Worm (Caenorhabditis elegans) whole organism, midembryonic: ENCODE data around the gene Y49F6B.13.

Source experiments
- cog-1 ChIP-seq: sonication (generic microtip); optimal IDR thresholded peaks from 2 replicates; lab custom pipeline; 2016; ENCODE audit warnings: missing genetic modification characterization, missing compliant biosample characterization
- flt-1 ChIP-seq: fragments of 200-800 bp; sonication (Bioruptor generic); IDR thresholded peaks from 2 replicates; pipeline ENCODE4 v1.3.6; 2022; ENCODE audit warnings: missing genetic modification characterization, missing compliant biosample characterization
- klf-2 ChIP-seq: fragments of 200-800 bp; sonication (Bioruptor generic); conservative IDR thresholded peaks from 2 replicates; pipeline ENCODE4 v1.3.6; 2022; ENCODE audit warnings: missing genetic modification reagents, missing genetic modification characterization, missing compliant biosample characterization
- med-1 ChIP-seq: sonication (generic microtip); optimal IDR thresholded peaks from 2 replicates; lab custom pipeline; 2017; ENCODE audit warnings: missing genetic modification characterization, mild to moderate bottlenecking, missing compliant biosample characterization, antibody characterized with exemption, missing genetic modification reagents; ENCODE audit not compliant: insufficient read depth
- ref-1 ChIP-seq: fragments of 200-800 bp; sonication (Bioruptor generic); conservative IDR thresholded peaks from 2 replicates; pipeline ENCODE4 v1.3.6; 2022; ENCODE audit warnings: missing genetic modification reagents, missing genetic modification characterization, missing compliant biosample characterization
- tab-1 ChIP-seq: fragments of 200-800 bp; sonication (Bioruptor generic); IDR thresholded peaks from 2 replicates; pipeline ENCODE4 v1.3.6; 2022; ENCODE audit warnings: missing genetic modification characterization, missing compliant biosample characterization
- ztf-23 ChIP-seq: fragments of 200-800 bp; sonication (Bioruptor generic); IDR thresholded peaks from 2 replicates; pipeline ENCODE4 v1.3.6; 2022; ENCODE audit warnings: missing genetic modification reagents, missing genetic modification characterization, missing compliant biosample characterization

ce11 chrII:3473744-3474143 lies 2.2 kb upstream of the Y49F6B.13 start, which contains the start of gene sdz-32:
- no peak for TF ChIP-seq flt-1
- TF ChIP-seq ztf-23 (GFP tag; lab: Robert Waterston, UW) = no peak
- no peak for TF ChIP-seq klf-2
- no peak for TF ChIP-seq ref-1
- no peak for TF ChIP-seq med-1 (GFP tag; lab: Kevin White, UChicago)
- no peak for TF ChIP-seq tab-1 (GFP tag; lab: Robert Waterston, UW)
- TF ChIP-seq cog-1 (tag; lab: Kevin White, UChicago) = no peak
